Worm (Caenorhabditis elegans): ENCODE results near the gene Y51A2A.5.

Gene Y51A2A.5

ce11 chrV:18298506-18298905 lies at the start of gene Y51A2A.5:
Gene Y51A2A.5 (plus strand): TSS chrV:18298806.
- TF ChIP-seq ceh-58 (GFP tag; IDR thresholded peaks at IDR 0.05), result no peak
- no peak for TF ChIP-seq hsf-1 (GFP tag; IDR thresholded peaks at IDR 0.05)
- TF ChIP-seq F37B4.10 (GFP tag; IDR thresholded peaks at IDR 0.05), result no peak
- no peak for TF ChIP-seq F23B12.7 (tag; optimal IDR thresholded peaks at IDR 0.05; ENCODE audit: insufficient read depth)

DNA sequence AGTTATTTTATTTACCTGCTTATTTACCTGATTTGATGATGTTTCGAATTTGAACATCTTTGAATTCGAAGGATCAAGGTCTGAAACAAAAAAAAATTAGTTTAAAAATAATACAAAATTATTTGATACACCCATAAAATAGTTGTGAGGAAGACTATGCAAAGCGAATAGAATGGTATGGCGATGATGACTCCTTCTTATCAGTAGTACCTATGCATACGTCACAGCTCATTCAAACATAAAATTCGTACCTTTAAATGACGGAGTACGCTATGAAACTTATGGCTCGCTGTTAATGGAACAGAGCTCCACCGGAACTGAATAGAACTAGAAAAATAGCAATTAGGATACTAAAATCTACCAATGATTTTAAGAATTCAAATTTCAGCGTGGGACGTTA lies 46.4 kb upstream of the Y51A2A.5 start, which contains the start of gene R10E8.1:
Gene R10E8.1 (minus strand): TSS at position 178 of the 400 bp plus-strand sequence.
- TF ChIP-seq ekl-4 (GFP tag; IDR thresholded peaks at IDR 0.05) (no peak), sea-2 (GFP tag; IDR thresholded peaks at IDR 0.05) (no peak), F23B12.7 (tag; optimal IDR thresholded peaks at IDR 0.05; ENCODE audit: insufficient read depth) (no peak), hmg-1.2 (GFP tag; IDR thresholded peaks at IDR 0.05) (no peak), die-1 (tag; optimal IDR thresholded peaks at IDR 0.05) (no peak), athp-1 (tag; optimal IDR thresholded peaks at IDR 0.05) (no peak), ztf-18 (tag; optimal IDR thresholded peaks at IDR 0.05) (no peak), zfh-2 (GFP tag; conservative IDR thresholded peaks at IDR 0.05) (no peak)

- TF ChIP-seq hmg-20 (GFP tag; IDR thresholded peaks at IDR 0.05), result no peak
- no peak for TF ChIP-seq attf-6 (GFP tag; IDR thresholded peaks at IDR 0.05)
- no peak for TF ChIP-seq let-526 (GFP tag; IDR thresholded peaks at IDR 0.05)
- no peak for TF ChIP-seq F55B11.4 (tag; optimal IDR thresholded peaks at IDR 0.05; ENCODE audit: borderline replicate concordance, insufficient read depth)
- TF ChIP-seq pbrm-1 (GFP tag; IDR thresholded peaks at IDR 0.05), result no peak
Measured at ce11 chrV:18253494-18253893, 45.1 kb upstream of the Y51A2A.5 start, which contains the start of gene R10E8.2. Gene R10E8.2 (plus strand): TSS chrV:18253794.

DNA sequence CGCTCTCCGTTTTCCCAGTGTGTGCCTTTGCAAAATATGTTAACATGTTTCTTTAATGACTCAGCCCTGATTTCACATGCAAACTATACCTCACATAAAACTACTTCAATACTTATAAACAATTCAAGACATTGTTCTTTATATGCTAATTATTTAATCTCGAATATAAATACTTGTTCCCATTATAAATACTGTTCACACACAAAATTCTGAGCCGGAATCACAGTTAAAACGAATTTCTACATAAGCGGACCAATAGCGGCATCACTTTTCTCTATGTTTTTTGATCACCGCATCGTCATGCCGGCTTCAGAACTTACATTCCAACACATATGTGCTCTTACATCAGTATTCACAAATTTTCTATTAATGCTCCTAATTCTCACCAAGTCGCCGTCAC lies 44.1 kb upstream of the Y51A2A.5 start, which contains the start of gene R10E8.5:
Gene R10E8.5 (plus strand): TSS at position 301 of the 400 bp plus-strand sequence.
- TF ChIP-seq D2030.7 (GFP tag; IDR thresholded peaks at IDR 0.05) (no peak), lin-35 (GFP tag; optimal IDR thresholded peaks at IDR 0.05) (no peak), hmg-1.2 (GFP tag; IDR thresholded peaks at IDR 0.05) (no peak), sdz-38 (tag; optimal IDR thresholded peaks at IDR 0.05) (no peak), ceh-58 (GFP tag; IDR thresholded peaks at IDR 0.05) (no peak), bed-2 (GFP tag; IDR thresholded peaks at IDR 0.05) (no peak), unc-62 (GFP tag; optimal IDR thresholded peaks at IDR 0.05) (no peak), unc-130 (GFP tag; optimal IDR thresholded peaks at IDR 0.05) (no peak), somi-1 (GFP tag; optimal IDR thresholded peaks at IDR 0.05) (no peak)

ce11 chrV:18265514-18265913 lies 33.1 kb upstream of the Y51A2A.5 start:
- TF ChIP-seq let-526 (GFP tag; IDR thresholded peaks at IDR 0.05) (no peak), F49E8.2 (tag; optimal IDR thresholded peaks at IDR 0.05; ENCODE audit: insufficient read depth) (no peak), madf-6 (GFP tag; IDR thresholded peaks at IDR 0.05) (no peak), snpc-4 (GFP tag; optimal IDR thresholded peaks at IDR 0.05) (no peak), snpc-4 (tag; optimal IDR thresholded peaks at IDR 0.05) (no peak), efl-1 (GFP tag; optimal IDR thresholded peaks at IDR 0.05) (no peak), ceh-27 (GFP tag; optimal IDR thresholded peaks at IDR 0.05) (no peak), nhr-27 (tag; optimal IDR thresholded peaks at IDR 0.05) (no peak), mes-4 (tag; optimal IDR thresholded peaks at IDR 0.05) (no peak), lsy-27 (tag; optimal IDR thresholded peaks at IDR 0.05; ENCODE audit: borderline replicate concordance, insufficient read depth) (no peak), athp-1 (tag; optimal IDR thresholded peaks at IDR 0.05) (no peak), gei-17 (GFP tag; optimal IDR thresholded peaks at IDR 0.05) (no peak), tbx-9 (tag; optimal IDR thresholded peaks at IDR 0.05; ENCODE audit: borderline replicate concordance) (no peak), cebp-1 (GFP tag; IDR thresholded peaks at IDR 0.05) (no peak), cebp-1 (tag; optimal IDR thresholded peaks at IDR 0.05) (no peak), nhr-120 (GFP tag; IDR thresholded peaks at IDR 0.05) (no peak), mcd-1 (GFP tag; IDR thresholded peaks at IDR 0.05) (no peak), ccch-3 (GFP tag; optimal IDR thresholded peaks at IDR 0.05) (no peak), zim-3 (tag; optimal IDR thresholded peaks at IDR 0.05) (no peak), aptf-2 (GFP tag; conservative IDR thresholded peaks at IDR 0.05) (no peak)
